Fruit fly (Drosophila melanogaster) Kc167 (cell line): Measurements from ENCODE around the gene S6k.

ENCODE experiments used
- h ChIP-seq: fragments of >200 bp; optimal IDR thresholded peaks from 3 replicates; lab custom pipeline; 2018; ENCODE audit warnings: missing external identifiers
- psq ChIP-seq: fragments of >200 bp; optimal IDR thresholded peaks from 2 replicates; lab custom pipeline; 2017; ENCODE audit warnings: missing external identifiers

- TF ChIP-seq h = no peak
- TF ChIP-seq psq (lab: Kevin White, UChicago) = no peak
Observed at dm6 chr3L:5820793-5821192, 10.1 kb upstream of the S6k start.
